Worm (Caenorhabditis elegans) whole organism, late embryonic: ENCODE data around the gene Y110A2AL.1.

ENCODE experiments used
- C08G9.2 ChIP-seq: sonication (generic microtip); optimal IDR thresholded peaks from 2 replicates; lab custom pipeline; 2016; ENCODE audit warnings: mild to moderate bottlenecking, missing genetic modification characterization, moderate library complexity, missing compliant biosample characterization
- C38D4.7 ChIP-seq: fragments of 200-800 bp; sonication (Bioruptor generic); optimal IDR thresholded peaks from 2 replicates; lab custom pipeline; 2018; ENCODE audit warnings: mild to moderate bottlenecking, missing genetic modification characterization, moderate library complexity, missing compliant biosample characterization
- F13H6.1 ChIP-seq: sonication (generic microtip); optimal IDR thresholded peaks from 2 replicates; lab custom pipeline; 2016; ENCODE audit warnings: missing genetic modification characterization, missing compliant biosample characterization
- T23F11.4 ChIP-seq: fragments of 200-800 bp; sonication (Bioruptor generic); optimal IDR thresholded peaks from 2 replicates; lab custom pipeline; 2018; ENCODE audit warnings: mild to moderate bottlenecking, missing genetic modification characterization, missing compliant biosample characterization
- ahr-1 ChIP-seq: sonication (generic microtip); optimal IDR thresholded peaks from 2 replicates; lab custom pipeline; 2016; ENCODE audit warnings: missing genetic modification characterization, missing compliant biosample characterization
- ama-1 ChIP-seq: fragments of 150-350 bp; optimal IDR thresholded peaks from 2 replicates; lab custom pipeline; 2014
- ceh-14 ChIP-seq: sonication (generic microtip); optimal IDR thresholded peaks from 2 replicates; lab custom pipeline; 2016; ENCODE audit warnings: missing genotype, missing genetic modification characterization, missing compliant biosample characterization
- ceh-18 ChIP-seq: sonication (generic microtip); optimal IDR thresholded peaks from 2 replicates; lab custom pipeline; 2016; ENCODE audit warnings: missing genetic modification characterization, missing compliant biosample characterization
- ceh-19 ChIP-seq: fragments of 200-800 bp; sonication (Bioruptor generic); optimal IDR thresholded peaks from 2 replicates; lab custom pipeline; 2018; ENCODE audit warnings: mild to moderate bottlenecking, missing genetic modification characterization, missing compliant biosample characterization
- ceh-2 ChIP-seq: sonication (generic microtip); optimal IDR thresholded peaks from 2 replicates; lab custom pipeline; 2016; ENCODE audit warnings: missing genotype, missing genetic modification characterization, missing compliant biosample characterization
- ceh-22 ChIP-seq: sonication (generic microtip); optimal IDR thresholded peaks from 2 replicates; lab custom pipeline; 2017; ENCODE audit warnings: missing biosample characterization, missing genetic modification characterization
- ceh-30 ChIP-seq: fragments of 150-350 bp; optimal IDR thresholded peaks from 2 replicates; lab custom pipeline; 2014; ENCODE audit warnings: missing biosample characterization, missing genetic modification characterization
- dmd-4 ChIP-seq: sonication (generic microtip); optimal IDR thresholded peaks from 2 replicates; lab custom pipeline; 2016; ENCODE audit warnings: borderline replicate concordance, missing genetic modification characterization, missing compliant biosample characterization
- dve-1 ChIP-seq: sonication (generic microtip); optimal IDR thresholded peaks from 2 replicates; lab custom pipeline; 2017; ENCODE audit warnings: antibody characterized with exemption, mild to moderate bottlenecking, missing genetic modification characterization, missing compliant biosample characterization
- elt-4 ChIP-seq: sonication (generic microtip); optimal IDR thresholded peaks from 2 replicates; lab custom pipeline; 2016; ENCODE audit warnings: missing genetic modification characterization, missing compliant biosample characterization
- ets-4 ChIP-seq: sonication (generic microtip); optimal IDR thresholded peaks from 2 replicates; lab custom pipeline; 2016; ENCODE audit warnings: missing genetic modification characterization, missing compliant biosample characterization
- eyg-1 ChIP-seq: sonication (generic microtip); optimal IDR thresholded peaks from 2 replicates; lab custom pipeline; 2016; ENCODE audit warnings: missing genotype, missing genetic modification characterization, missing compliant biosample characterization
- fax-1 ChIP-seq: sonication (generic microtip); optimal IDR thresholded peaks from 2 replicates; lab custom pipeline; 2016; ENCODE audit warnings: missing genotype, missing genetic modification characterization, missing compliant biosample characterization
- fkh-6 ChIP-seq: sonication (generic microtip); optimal IDR thresholded peaks from 2 replicates; lab custom pipeline; 2016; ENCODE audit warnings: missing genetic modification characterization, missing compliant biosample characterization
- hlh-13 ChIP-seq: fragments of 200-800 bp; sonication (Bioruptor generic); optimal IDR thresholded peaks from 2 replicates; lab custom pipeline; 2018; ENCODE audit warnings: mild to moderate bottlenecking, missing genetic modification characterization, missing compliant biosample characterization
- hlh-30 ChIP-seq: sonication (generic microtip); optimal IDR thresholded peaks from 2 replicates; lab custom pipeline; 2017; ENCODE audit warnings: antibody characterized with exemption, missing genetic modification characterization, missing compliant biosample characterization; ENCODE audit not compliant: insufficient read depth
- hlh-6 ChIP-seq: sonication (generic microtip); optimal IDR thresholded peaks from 2 replicates; lab custom pipeline; 2016; ENCODE audit warnings: missing genotype, missing genetic modification characterization, missing compliant biosample characterization
- mec-3 ChIP-seq: sonication (generic microtip); optimal IDR thresholded peaks from 2 replicates; lab custom pipeline; 2016; ENCODE audit warnings: borderline replicate concordance, missing genetic modification characterization, missing compliant biosample characterization
- nfya-1 ChIP-seq: sonication (generic microtip); optimal IDR thresholded peaks from 2 replicates; lab custom pipeline; 2017; ENCODE audit warnings: missing genetic modification characterization, mild to moderate bottlenecking, missing compliant biosample characterization, antibody characterized with exemption, moderate library complexity
- nhr-11 ChIP-seq: fragments of 150-350 bp; optimal IDR thresholded peaks from 2 replicates; lab custom pipeline; 2014; ENCODE audit warnings: missing biosample characterization, missing genetic modification characterization
- npax-4 ChIP-seq: sonication (generic microtip); optimal IDR thresholded peaks from 2 replicates; lab custom pipeline; 2016; ENCODE audit warnings: missing genetic modification characterization, missing compliant biosample characterization
- pag-3 ChIP-seq: sonication (generic microtip); optimal IDR thresholded peaks from 2 replicates; lab custom pipeline; 2016; ENCODE audit warnings: missing compliant biosample characterization, missing genetic modification characterization, borderline replicate concordance
- pat-9 ChIP-seq: fragments of 200-800 bp; sonication (Bioruptor generic); optimal IDR thresholded peaks from 2 replicates; lab custom pipeline; 2018; ENCODE audit warnings: mild to moderate bottlenecking, missing genetic modification characterization, moderate library complexity, missing compliant biosample characterization
- pha-2 ChIP-seq: sonication (generic microtip); optimal IDR thresholded peaks from 2 replicates; lab custom pipeline; 2017; ENCODE audit warnings: mild to moderate bottlenecking, missing genetic modification characterization, missing compliant biosample characterization
- pqm-1 ChIP-seq: sonication (generic microtip); optimal IDR thresholded peaks from 2 replicates; lab custom pipeline; 2016; ENCODE audit warnings: missing genetic modification characterization, missing compliant biosample characterization
- rnt-1 ChIP-seq: sonication (generic microtip); optimal IDR thresholded peaks from 2 replicates; lab custom pipeline; 2016; ENCODE audit warnings: missing genetic modification characterization, missing compliant biosample characterization
- sdc-2 ChIP-seq: sonication (generic microtip); optimal IDR thresholded peaks from 2 replicates; lab custom pipeline; 2016; ENCODE audit warnings: missing genotype, missing genetic modification characterization, missing compliant biosample characterization
- sox-2 ChIP-seq: fragments of 200-800 bp; sonication (Bioruptor generic); IDR thresholded peaks from 2 replicates; pipeline ENCODE4 v1.3.6; 2022; ENCODE audit warnings: missing genetic modification reagents, missing genetic modification characterization, missing compliant biosample characterization
- sox-4 ChIP-seq: sonication (generic microtip); optimal IDR thresholded peaks from 2 replicates; lab custom pipeline; 2017; ENCODE audit warnings: mild to moderate bottlenecking, missing genetic modification characterization, inconsistent platforms, missing compliant biosample characterization
- syd-9 ChIP-seq: sonication (generic microtip); optimal IDR thresholded peaks from 2 replicates; lab custom pipeline; 2016; ENCODE audit warnings: mild to moderate bottlenecking, missing genetic modification characterization, moderate library complexity, missing compliant biosample characterization
- tbx-7 ChIP-seq: sonication (generic microtip); optimal IDR thresholded peaks from 2 replicates; lab custom pipeline; 2016; ENCODE audit warnings: missing genotype, missing genetic modification characterization, missing compliant biosample characterization
- ttx-3 ChIP-seq: sonication (generic microtip); optimal IDR thresholded peaks from 2 replicates; lab custom pipeline; 2016; ENCODE audit warnings: missing genetic modification reagents, missing genetic modification characterization, missing compliant biosample characterization
- unc-42 ChIP-seq: sonication (generic microtip); optimal IDR thresholded peaks from 2 replicates; lab custom pipeline; 2016; ENCODE audit warnings: missing genotype, missing genetic modification characterization, missing compliant biosample characterization
- unc-55 ChIP-seq: sonication (generic microtip); optimal IDR thresholded peaks from 2 replicates; lab custom pipeline; 2017; ENCODE audit warnings: missing biosample characterization, missing genetic modification reagents, missing genetic modification characterization
- unc-86 ChIP-seq: sonication (generic microtip); optimal IDR thresholded peaks from 2 replicates; lab custom pipeline; 2016; ENCODE audit warnings: missing genetic modification characterization, missing compliant biosample characterization

Y110A2AL.1 gene

DNA sequence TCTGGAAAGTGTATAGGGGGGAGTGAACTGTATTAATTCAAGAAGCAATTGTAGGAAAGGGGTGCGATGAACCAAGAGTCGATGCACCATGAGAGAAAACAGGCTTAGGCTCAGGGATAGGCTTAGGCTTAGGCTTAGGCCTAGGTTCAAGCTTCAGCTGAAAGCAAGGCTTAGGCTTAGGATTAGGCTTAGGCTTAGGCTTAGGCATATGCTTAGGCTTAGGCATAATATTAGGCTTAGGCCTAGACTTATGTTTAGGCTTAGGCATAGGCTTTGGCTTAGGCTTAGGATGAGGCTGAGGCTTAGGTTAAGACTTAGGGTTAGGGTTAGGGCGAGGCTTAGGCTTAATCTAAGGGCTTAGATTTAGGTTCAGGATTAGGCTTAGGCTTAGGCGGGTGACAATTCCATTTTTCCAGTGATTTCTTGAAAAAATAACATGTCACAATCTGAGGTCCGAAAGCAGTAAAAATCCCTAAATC is 12.3 kb upstream of the Y110A2AL.1 start:
- TF ChIP-seq dve-1 (tag; lab: Kevin White, UChicago) (peak; percentile 65), F13H6.1 (tag; lab: Kevin White, UChicago) (no peak)

DNA sequence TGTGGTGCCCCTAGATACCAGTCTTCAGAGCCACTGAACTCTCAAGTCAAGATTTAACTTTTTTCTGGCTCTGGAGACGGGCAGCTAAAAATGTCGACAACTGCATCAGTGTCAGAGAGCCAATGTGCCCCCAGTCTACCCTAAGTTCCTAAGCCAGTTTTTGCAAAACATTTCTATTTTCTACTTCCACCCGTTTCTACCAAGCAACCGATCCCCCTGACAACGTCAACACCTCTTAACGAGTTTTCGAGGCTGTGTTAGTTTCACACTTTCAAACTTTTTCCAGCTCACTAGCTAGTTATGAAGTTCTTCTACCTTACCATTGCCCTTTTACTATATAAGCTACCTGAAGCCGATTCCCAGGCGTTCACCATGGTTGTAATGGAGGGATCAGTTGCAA is 10.7 kb upstream of the Y110A2AL.1 start, which contains the start of gene Y110A2AL.5:
TSS of gene Y110A2AL.5 (plus strand) at position 301 of the 400 bp plus-strand sequence.
- TF ChIP-seq C08G9.2 (tag; lab: Kevin White, UChicago) (no peak), ahr-1 (no peak), nfya-1 (tag; lab: Kevin White, UChicago) (no peak), ceh-22 (tag; lab: Kevin White, UChicago) (no peak), unc-42 (tag; lab: Kevin White, UChicago) (no peak), pha-2 (tag; lab: Kevin White, UChicago) (no peak), hlh-13 (GFP tag; lab: Kevin White, UChicago) (no peak), ceh-18 (no peak), hlh-30 (tag; lab: Kevin White, UChicago) (no peak), T23F11.4 (GFP tag; lab: Kevin White, UChicago) (no peak), mec-3 (tag; lab: Kevin White, UChicago) (no peak), C38D4.7 (GFP tag; lab: Kevin White, UChicago) (no peak), ceh-30 (tag; lab: Kevin White, UChicago) (no peak), pqm-1 (tag; lab: Kevin White, UChicago) (no peak), sox-2 (GFP tag; lab: Robert Waterston, UW) (no peak), tbx-7 (tag; lab: Kevin White, UChicago) (no peak)
- TF ChIP-seq, all 69 proteins: peak for 0

DNA sequence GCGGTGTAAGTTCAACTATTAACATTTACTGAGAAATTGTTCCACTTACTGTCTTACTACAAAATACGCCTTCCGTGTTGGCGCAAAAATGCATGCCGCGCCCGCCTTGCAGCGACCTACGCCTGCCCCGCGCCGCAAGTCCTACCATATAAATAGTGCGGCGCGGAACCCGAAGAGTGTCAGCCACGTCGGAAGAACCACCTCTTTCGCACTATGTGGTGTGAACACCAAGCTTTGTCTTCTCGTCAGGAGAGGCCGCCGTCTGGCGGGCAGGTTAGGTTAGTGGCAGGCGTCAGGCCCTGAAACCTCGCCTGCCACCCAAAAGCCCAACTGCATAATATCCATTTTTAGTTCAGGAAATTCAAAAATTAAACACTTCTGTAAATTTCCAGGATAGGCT is 9.5 kb upstream of the Y110A2AL.1 start:
- TF ChIP-seq fkh-6 (tag; lab: Kevin White, UChicago): no peak
- no peak for TF ChIP-seq dve-1 (tag; lab: Kevin White, UChicago)
- TF ChIP-seq pha-2 (tag; lab: Kevin White, UChicago): no peak
- no peak for TF ChIP-seq nhr-11 (tag; lab: Kevin White, UChicago)
- no peak for TF ChIP-seq fax-1 (tag; lab: Kevin White, UChicago)
- no peak for TF ChIP-seq sox-4
- TF ChIP-seq ahr-1: no peak
- no peak for TF ChIP-seq ceh-19 (GFP tag; lab: Kevin White, UChicago)
- no peak for TF ChIP-seq dmd-4 (tag; lab: Kevin White, UChicago)
- no peak for TF ChIP-seq elt-4 (tag; lab: Kevin White, UChicago)
- TF ChIP-seq ceh-2 (tag; lab: Kevin White, UChicago): no peak
- TF ChIP-seq ceh-18: no peak
- TF ChIP-seq ets-4 (tag; lab: Kevin White, UChicago): no peak

DNA sequence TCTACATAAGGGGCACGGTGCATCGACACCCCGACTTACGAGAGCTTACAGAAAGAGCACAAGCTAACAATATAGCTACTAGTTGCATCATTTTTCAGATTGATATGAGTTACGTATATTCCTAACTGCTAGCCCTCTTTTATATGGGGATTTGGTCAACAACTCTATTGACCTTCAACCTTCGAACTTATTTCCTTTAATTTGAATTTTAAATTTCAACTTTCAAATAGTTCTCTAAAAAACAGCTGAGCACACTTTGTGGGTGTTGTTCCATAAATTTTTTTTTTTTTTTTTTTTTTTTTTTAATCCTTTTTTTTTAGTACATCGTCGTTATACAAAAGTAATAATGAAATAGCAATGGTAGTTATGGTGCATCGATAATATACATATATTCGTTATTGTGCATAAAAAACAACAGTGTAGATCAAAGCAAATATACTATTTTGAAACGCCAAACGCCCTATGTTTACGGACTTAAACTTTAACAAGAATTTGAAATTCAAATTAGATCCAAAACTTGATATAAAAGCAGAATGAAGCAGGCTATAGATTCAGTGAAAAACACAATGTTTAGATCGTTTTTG is 8.3 kb upstream of the Y110A2AL.1 start, which contains the start of the genes Y110A2AL.9 and Y110A2AL.3:
TSS of gene Y110A2AL.9 (minus strand) at position 101 of the 584 bp plus-strand sequence.
TSS of gene Y110A2AL.3 (plus strand) at position 534 of the 584 bp plus-strand sequence.
- TF ChIP-seq npax-4 (tag; lab: Kevin White, UChicago) (no peak), pag-3 (no peak), ceh-14 (tag; lab: Kevin White, UChicago) (no peak), hlh-6 (tag; lab: Kevin White, UChicago) (no peak), pat-9 (tag; lab: Kevin White, UChicago) (no peak), ceh-30 (tag; lab: Kevin White, UChicago) (no peak)

DNA sequence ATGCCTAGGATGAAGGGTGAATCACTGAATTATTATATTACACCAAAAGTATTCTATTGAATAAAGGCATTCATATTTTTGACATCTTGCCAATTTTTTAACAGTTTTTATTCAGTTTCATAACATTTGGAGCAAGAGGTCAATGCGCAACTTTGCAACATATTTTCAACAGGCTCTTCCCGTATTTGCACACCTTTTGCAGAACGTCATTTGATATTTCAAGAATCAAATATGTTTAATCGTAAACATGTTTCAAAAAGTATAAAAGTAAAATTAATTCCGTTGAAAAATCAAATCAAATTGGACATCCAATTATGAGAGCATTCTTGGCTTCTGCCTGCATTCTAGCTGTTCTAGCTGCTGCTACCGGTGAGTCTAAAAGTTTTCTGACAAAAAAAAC is 7.2 kb upstream of the Y110A2AL.1 start, which contains the start of gene Y110A2AL.2:
TSS of gene Y110A2AL.2 (plus strand) at position 301 of the 400 bp plus-strand sequence.
- TF ChIP-seq syd-9 (tag; lab: Kevin White, UChicago) (no peak), rnt-1 (tag; lab: Kevin White, UChicago) (no peak), sox-2 (GFP tag; lab: Robert Waterston, UW) (no peak), pag-3 (no peak), unc-55 (GFP tag; lab: Kevin White, UChicago) (no peak), ttx-3 (tag; lab: Kevin White, UChicago) (no peak), eyg-1 (tag; lab: Kevin White, UChicago) (no peak), ama-1 (lab: Kevin White, UChicago) (no peak), unc-86 (tag; lab: Kevin White, UChicago) (no peak), hlh-6 (tag; lab: Kevin White, UChicago) (no peak), sdc-2 (tag; lab: Kevin White, UChicago) (no peak), unc-42 (tag; lab: Kevin White, UChicago) (no peak), T23F11.4 (GFP tag; lab: Kevin White, UChicago) (no peak), C38D4.7 (GFP tag; lab: Kevin White, UChicago) (no peak)
